Fruit fly (Drosophila melanogaster): Measurements from ENCODE around the gene Eig71Ef.
A peak's percentile ranks its signal among the peaks of the same experiment; 100 is the strongest.

The Eig71Ef gene

DNA sequence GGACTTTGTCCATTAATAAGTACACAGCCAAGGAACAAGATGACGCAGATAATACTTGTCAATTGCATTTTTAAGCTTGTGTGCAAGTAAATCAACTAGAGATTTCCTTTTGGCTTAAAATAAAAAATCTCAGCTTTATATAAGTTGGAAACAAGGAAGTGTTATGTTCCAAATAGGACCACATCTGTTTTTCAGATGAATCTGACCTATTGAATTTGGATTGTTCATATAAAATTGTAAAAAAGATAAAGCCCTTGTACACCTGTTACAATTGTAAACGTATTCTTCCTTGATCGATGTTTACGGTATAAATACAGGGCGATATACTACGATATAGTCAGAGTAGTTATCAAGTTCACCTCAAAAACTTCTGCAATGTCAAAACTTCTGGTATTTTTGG lies at the start of gene Eig71Ef, which contains the start of gene Eig71Eg:
Gene Eig71Ef (minus strand): TSS at position 101 of the 400 bp plus-strand sequence.
Gene Eig71Eg (plus strand): TSS at position 339 of the 400 bp plus-strand sequence.
- no peak for TF ChIP-seq OdsH (GFP tag; optimal IDR thresholded peaks at IDR 0.05)

DNA sequence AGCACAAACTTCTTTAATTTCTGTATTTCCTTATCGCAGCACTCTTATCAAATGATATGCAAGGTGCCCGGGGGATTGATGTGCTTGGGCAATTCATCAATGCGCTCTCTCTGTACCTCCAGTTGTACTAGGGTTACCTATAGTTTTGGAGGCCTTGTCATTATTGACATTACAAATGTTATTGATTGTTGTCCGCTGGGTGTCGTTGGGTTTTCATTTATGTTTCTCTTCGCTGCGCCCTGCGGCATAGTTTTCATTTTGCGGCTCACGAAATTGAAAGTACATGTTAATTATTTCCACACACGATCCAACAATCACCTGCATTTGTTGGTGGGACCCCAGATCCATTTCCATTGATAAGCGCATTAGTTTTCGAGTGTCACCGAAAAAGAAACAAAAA lies 49.0 kb upstream of the Eig71Ef start:
- TF ChIP-seq pan (optimal IDR thresholded peaks at IDR 0.05) (no peak), tai (GFP tag; optimal IDR thresholded peaks at IDR 0.05) (no peak), dmrt93B (GFP tag; optimal IDR thresholded peaks at IDR 0.05) (no peak), woc (GFP tag; optimal IDR thresholded peaks at IDR 0.05) (no peak), N (GFP tag; optimal IDR thresholded peaks at IDR 0.05) (no peak), Sp1 (GFP tag; optimal IDR thresholded peaks at IDR 0.05) (no peak), Myc (optimal IDR thresholded peaks at IDR 0.05) (no peak), Rel (GFP tag; optimal IDR thresholded peaks at IDR 0.05) (no peak), Rel (tag; optimal IDR thresholded peaks at IDR 0.05) (no peak)

DNA sequence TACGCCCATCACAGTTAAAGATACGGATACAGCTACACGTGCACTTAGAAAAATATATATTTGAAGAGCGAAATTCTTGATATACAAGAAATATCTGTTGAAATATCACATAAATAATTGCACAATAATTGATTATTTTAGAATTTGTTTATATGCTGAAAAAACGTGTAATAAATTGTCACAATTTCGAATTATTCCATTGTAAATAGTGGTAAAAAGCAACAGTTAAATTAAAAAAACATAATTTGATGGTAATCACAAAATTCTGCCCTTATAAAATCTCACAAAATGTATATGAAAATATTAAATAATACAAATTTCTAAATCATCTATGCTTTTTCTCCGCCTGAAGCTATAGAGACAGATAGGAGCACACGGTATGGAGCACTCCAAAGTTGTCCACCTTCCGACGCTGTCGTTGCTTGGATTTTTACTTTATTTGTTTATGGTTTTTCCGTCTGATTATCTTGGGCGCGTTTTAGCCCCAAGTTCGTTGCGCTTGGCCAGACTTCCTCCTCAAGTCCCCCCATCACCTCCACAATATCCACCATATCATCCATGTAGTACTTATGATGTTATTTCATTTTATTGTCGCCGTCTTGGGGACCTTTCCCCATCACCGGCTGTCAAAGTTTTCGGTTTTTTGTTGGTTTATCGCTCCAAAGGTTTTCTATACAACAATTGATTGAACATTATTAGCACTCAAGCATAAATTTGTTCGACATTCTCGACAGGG lies 47.2 kb upstream of the Eig71Ef start:
- TF ChIP-seq Dfd (GFP tag; optimal IDR thresholded peaks at IDR 0.05) (no peak), sv (GFP tag; optimal IDR thresholded peaks at IDR 0.05) (peak; percentile 16), HLH106 (tag; optimal IDR thresholded peaks at IDR 0.05) (no peak), dmrt93B (GFP tag; optimal IDR thresholded peaks at IDR 0.05) (no peak), Abd-B (GFP tag; optimal IDR thresholded peaks at IDR 0.05) (no peak), h (GFP tag; optimal IDR thresholded peaks at IDR 0.05) (peak; percentile 2), foxo (GFP tag; optimal IDR thresholded peaks at IDR 0.05) (peak in 1 of 2 experiments; percentile 18), Sp1 (GFP tag; optimal IDR thresholded peaks at IDR 0.05) (peak; percentile 7), sage (GFP tag; optimal IDR thresholded peaks at IDR 0.05) (no peak), woc (GFP tag; optimal IDR thresholded peaks at IDR 0.05) (no peak), psq (GFP tag; optimal IDR thresholded peaks at IDR 0.05) (peak; percentile 24), OdsH (GFP tag; optimal IDR thresholded peaks at IDR 0.05) (peak; percentile 48), CrebA (GFP tag; optimal IDR thresholded peaks at IDR 0.05; ENCODE audit: borderline replicate concordance) (no peak)

DNA sequence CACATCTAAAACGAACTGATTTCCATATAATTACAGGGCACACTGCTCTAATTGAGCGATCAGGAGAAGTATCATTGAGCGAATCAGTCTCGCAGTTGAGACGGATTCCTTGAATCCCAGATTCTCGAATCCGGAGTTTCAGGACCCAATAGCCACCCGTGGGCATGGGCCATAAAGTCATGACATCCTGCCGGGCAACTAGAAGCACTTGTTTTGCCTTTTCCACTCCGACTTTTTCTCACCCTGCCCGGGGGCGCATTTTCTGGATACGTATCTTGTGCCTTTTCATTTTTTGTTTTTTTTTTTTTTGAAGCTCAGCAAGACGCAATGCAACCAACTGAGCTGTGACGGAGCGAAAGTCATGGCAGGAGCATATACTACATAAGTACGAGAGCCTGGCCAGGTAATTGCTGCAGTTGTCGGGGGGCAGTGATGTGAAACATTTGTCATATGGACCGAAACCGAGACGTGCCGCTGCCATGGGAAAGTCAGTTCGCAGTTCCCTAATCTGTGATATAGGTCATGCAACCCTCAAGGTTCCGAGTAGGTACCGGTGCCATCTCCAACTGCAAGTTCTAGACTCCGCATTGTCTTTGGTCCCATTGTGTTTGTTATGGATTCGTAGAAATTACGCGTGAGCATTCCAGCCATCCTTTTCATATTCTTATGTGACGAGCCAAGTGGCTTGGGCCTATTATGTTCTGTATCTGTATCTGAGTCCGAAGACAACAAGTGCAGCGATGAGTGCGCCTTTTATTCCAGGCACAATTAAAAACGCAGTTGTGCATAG lies 46.3 kb upstream of the Eig71Ef start:
- TF ChIP-seq rgr (GFP tag; optimal IDR thresholded peaks at IDR 0.05) (no peak), pan (optimal IDR thresholded peaks at IDR 0.05) (no peak), Abd-B (GFP tag; optimal IDR thresholded peaks at IDR 0.05) (no peak), Myc (optimal IDR thresholded peaks at IDR 0.05) (no peak)

DNA sequence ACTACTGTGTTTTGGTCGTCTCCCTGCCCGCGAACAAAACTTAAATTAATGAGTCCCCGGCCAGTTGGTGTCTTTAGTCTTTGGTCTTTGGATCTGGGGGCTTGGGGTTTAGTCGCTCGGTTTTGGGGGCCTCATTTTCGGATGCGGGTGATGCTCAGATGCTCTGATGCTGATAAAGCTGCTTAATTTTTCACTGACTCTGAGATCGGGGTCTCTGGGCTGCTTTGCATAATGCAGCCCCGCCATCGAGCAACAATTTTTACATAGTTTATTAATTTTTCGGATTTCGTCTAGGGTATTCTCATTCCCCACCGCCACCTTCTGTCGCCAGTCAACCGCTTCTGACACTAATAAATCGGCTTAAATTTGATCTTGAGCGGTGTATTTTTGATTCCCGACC lies 45.0 kb upstream of the Eig71Ef start:
- no peak for TF ChIP-seq Hr83 (GFP tag; optimal IDR thresholded peaks at IDR 0.05; ENCODE audit: poor library complexity, severe bottlenecking)
- TF ChIP-seq Jra (GFP tag; optimal IDR thresholded peaks at IDR 0.05) = no peak
- no peak for TF ChIP-seq GATAd (GFP tag; optimal IDR thresholded peaks at IDR 0.05)
- no peak for TF ChIP-seq HLH106 (tag; optimal IDR thresholded peaks at IDR 0.05)
- TF ChIP-seq dl (GFP tag; optimal IDR thresholded peaks at IDR 0.05; ENCODE audit: insufficient read depth in 1 of 2, partially characterized antibody in 2 of 2) = no peak
- no peak for TF ChIP-seq lola (GFP tag; optimal IDR thresholded peaks at IDR 0.05)
- TF ChIP-seq Vsx2 (GFP tag; optimal IDR thresholded peaks at IDR 0.05; ENCODE audit: partially characterized antibody) = no peak
- TF ChIP-seq dsf (GFP tag; optimal IDR thresholded peaks at IDR 0.05; ENCODE audit: borderline replicate concordance) = no peak
- no peak for TF ChIP-seq Dfd (GFP tag; optimal IDR thresholded peaks at IDR 0.05)
- no peak for TF ChIP-seq sage (GFP tag; optimal IDR thresholded peaks at IDR 0.05)
- no peak for TF ChIP-seq woc (GFP tag; optimal IDR thresholded peaks at IDR 0.05)
- TF ChIP-seq fru (GFP tag; optimal IDR thresholded peaks at IDR 0.05) = no peak

Data from whole organism, wandering third instar larva.